Fruit fly (Drosophila melanogaster): ENCODE results near the gene CG10359.

DNA sequence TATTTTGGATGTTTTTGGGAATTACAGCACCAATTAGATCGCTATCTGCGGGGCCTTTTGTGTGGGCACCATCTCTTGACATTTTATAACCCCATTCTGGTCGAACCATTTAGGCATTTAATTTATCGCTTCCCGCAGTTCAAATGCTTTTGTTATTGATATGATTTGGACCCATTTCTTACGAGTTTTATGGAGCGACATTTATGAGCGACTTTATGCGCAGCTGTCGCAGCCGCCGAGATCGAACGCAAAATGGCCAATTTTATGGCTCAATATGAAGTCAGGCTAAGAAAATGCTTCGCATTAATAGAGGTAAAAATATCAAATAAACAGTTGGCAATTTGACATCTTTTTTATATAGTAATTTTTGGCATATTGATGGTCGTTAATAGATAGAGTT, 28.9 kb downstream of the CG10359 start:
- TF ChIP-seq CG32532 (GFP tag; IDR thresholded peaks at IDR 0.05) (no peak), Asciz (GFP tag; optimal IDR thresholded peaks at IDR 0.05) (no peak), CG14667 (GFP tag; IDR thresholded peaks at IDR 0.05) (no peak), hth (optimal IDR thresholded peaks at IDR 0.05) (no peak)
